Fruit fly (Drosophila melanogaster): Measurements from ENCODE around the gene CG33985.

The CG33985 gene

DNA sequence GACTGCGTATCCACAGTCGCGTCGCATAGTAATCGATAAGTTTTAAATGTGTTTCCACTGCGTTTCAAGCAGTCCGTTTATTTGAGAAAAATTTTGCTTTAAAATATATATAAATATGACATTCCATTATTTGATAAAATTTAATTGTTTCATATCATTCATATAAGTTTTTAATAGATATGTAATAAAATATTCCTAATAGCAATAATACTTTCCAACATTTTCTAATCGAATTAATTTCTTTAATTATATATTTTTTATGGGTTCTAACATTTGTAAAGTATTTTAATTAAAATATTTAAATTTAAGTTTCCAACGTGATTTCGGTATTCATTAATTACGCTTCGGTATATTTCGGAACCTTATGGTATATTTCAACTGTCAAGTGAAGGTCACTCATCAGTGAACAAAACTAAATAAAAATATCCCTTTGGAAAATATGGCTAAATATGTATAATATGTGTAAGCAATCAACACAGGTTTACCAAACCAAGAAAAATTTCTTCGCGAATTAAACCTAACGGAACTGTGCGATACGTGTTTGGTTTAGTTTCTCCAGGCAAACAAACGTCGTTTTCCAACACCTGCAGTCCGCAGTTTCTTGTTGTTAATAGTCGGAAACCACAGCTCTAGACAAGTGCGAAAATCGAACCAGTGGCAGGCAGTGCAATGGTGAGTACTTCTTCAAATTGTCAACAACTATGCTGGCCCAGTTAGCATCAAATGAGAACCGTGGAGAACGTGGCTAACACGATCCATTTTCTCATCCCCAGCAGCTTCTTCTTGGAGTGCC, 36.6 kb upstream of the CG33985 start, which contains the start of the genes CG7739 and SCCRO:
TSS of gene CG7739 (minus strand) at position 8 of the 793 bp plus-strand sequence.
TSS of gene SCCRO (plus strand) at position 370 of the 793 bp plus-strand sequence.
- TF ChIP-seq twi (tag; optimal IDR thresholded peaks at IDR 0.05) (no peak), CG17612 (GFP tag; IDR thresholded peaks at IDR 0.05) (0 out of 2 replicates have a peak, but pooled peaks have one; percentile 27), Ets97D (GFP tag; optimal IDR thresholded peaks at IDR 0.05) (peak; percentile 30), hbn (GFP tag; IDR thresholded peaks at IDR 0.05; ENCODE audit: partially characterized antibody) (peak; percentile 34; the same call in 1 of the 2 replicates), zfh1 (GFP tag; IDR thresholded peaks at IDR 0.05) (peak; percentile 64; the same call in 2 of the 3 replicates), CG15011 (GFP tag; optimal IDR thresholded peaks at IDR 0.05) (no peak), ftz-f1 (GFP tag; optimal IDR thresholded peaks at IDR 0.05) (no peak), H2.0 (GFP tag; IDR thresholded peaks at IDR 0.05) (peak; percentile 81), Ada2b (GFP tag; IDR thresholded peaks at IDR 0.05) (peak; percentile 69), CG6175 (GFP tag; IDR thresholded peaks at IDR 0.05) (no peak), CG11504 (tag; optimal IDR thresholded peaks at IDR 0.05) (no peak), Drgx (GFP tag; IDR thresholded peaks at IDR 0.05) (peak; percentile 68), Doc3 (GFP tag; IDR thresholded peaks at IDR 0.05; ENCODE audit: partially characterized antibody) (no peak), Stat92E (GFP tag; optimal IDR thresholded peaks at IDR 0.05) (no peak), CG34224 (GFP tag; IDR thresholded peaks at IDR 0.05; ENCODE audit: partially characterized antibody) (peak; percentile 56; the same call in 1 of the 3 replicates), CG10959 (GFP tag; IDR thresholded peaks at IDR 0.05) (no peak), CG7786 (GFP tag; optimal IDR thresholded peaks at IDR 0.05) (peak; percentile 47), tx (GFP tag; optimal IDR thresholded peaks at IDR 0.05) (no peak), exex (tag; optimal IDR thresholded peaks at IDR 0.05) (peak; percentile 25), CG12391 (tag; optimal IDR thresholded peaks at IDR 0.05) (peak; percentile 76), ash1 (GFP tag; optimal IDR thresholded peaks at IDR 0.05) (no peak), nmo (GFP tag; optimal IDR thresholded peaks at IDR 0.05) (peak; percentile 65), phol (tag; optimal IDR thresholded peaks at IDR 0.05) (peak; percentile 70), lilli (GFP tag; optimal IDR thresholded peaks at IDR 0.05) (peak; percentile 46), CG3065 (GFP tag; optimal IDR thresholded peaks at IDR 0.05) (no peak), oc (tag; optimal IDR thresholded peaks at IDR 0.05) (no peak), CG9215 (GFP tag; IDR thresholded peaks at IDR 0.05) (peak; percentile 53), toy (GFP tag; IDR thresholded peaks at IDR 0.05) (0 out of 2 replicates have a peak, but pooled peaks have one; percentile 27), Dek (tag; optimal IDR thresholded peaks at IDR 0.05) (peak; percentile 78), CG7745 (tag; optimal IDR thresholded peaks at IDR 0.05) (no peak), ap (GFP tag; IDR thresholded peaks at IDR 0.05) (no peak; the same call in 1 of the 2 replicates), CG34422 (GFP tag; IDR thresholded peaks at IDR 0.05) (peak; percentile 72; the same call in 2 of the 3 replicates), tin (GFP tag; optimal IDR thresholded peaks at IDR 0.05) (peak; percentile 65), Atf3 (GFP tag; optimal IDR thresholded peaks at IDR 0.05) (no peak), Fer3 (tag; optimal IDR thresholded peaks at IDR 0.05) (peak; percentile 77), so (GFP tag; IDR thresholded peaks at IDR 0.05) (no peak), grn (GFP tag; optimal IDR thresholded peaks at IDR 0.05) (no peak), CG16813 (GFP tag; IDR thresholded peaks at IDR 0.05; ENCODE audit: partially characterized antibody) (peak; percentile 47; the same call in 2 of the 3 replicates), CG4854 (GFP tag; optimal IDR thresholded peaks at IDR 0.05) (no peak), gcm (GFP tag; optimal IDR thresholded peaks at IDR 0.05) (peak; percentile 10), ac (GFP tag; optimal IDR thresholded peaks at IDR 0.05) (no peak), sob (GFP tag; IDR thresholded peaks at IDR 0.05) (peak; percentile 70), CG32772 (GFP tag; IDR thresholded peaks at IDR 0.05) (peak; percentile 58), odd (GFP tag; optimal IDR thresholded peaks at IDR 0.05) (no peak), chn (GFP tag; optimal IDR thresholded peaks at IDR 0.05) (peak; percentile 49), gfzf (GFP tag; optimal IDR thresholded peaks at IDR 0.05) (peak; percentile 66), ewg (GFP tag; optimal IDR thresholded peaks at IDR 0.05) (no peak), CG9797 (GFP tag; optimal IDR thresholded peaks at IDR 0.05) (peak; percentile 49), CG3407 (GFP tag; optimal IDR thresholded peaks at IDR 0.05) (no peak)

Data from whole organism, embryonic.